Fruit fly (Drosophila melanogaster): ENCODE data around the gene PolH.

The PolH gene

dm6 chr3L:21954474-21955321 is 13.1 kb upstream of the PolH start, which contains the start of gene CG7458 (continued):
- TF ChIP-seq B-H1 (GFP tag; IDR thresholded peaks at IDR 0.05) = no peak
- TF ChIP-seq ci (GFP tag; IDR thresholded peaks at IDR 0.05) = peak; percentile 46; the same call in 1 of the 3 replicates
- peak; percentile 92 for TF ChIP-seq D19B (GFP tag; optimal IDR thresholded peaks at IDR 0.05)
- peak; percentile 50 for TF ChIP-seq Fer1 (GFP tag; optimal IDR thresholded peaks at IDR 0.05)
- TF ChIP-seq CG6689 (GFP tag; IDR thresholded peaks at IDR 0.05) = 0 out of 2 replicates have a peak, but pooled peaks have one; percentile 37
- TF ChIP-seq CG14667 (GFP tag; IDR thresholded peaks at IDR 0.05) = no peak
- peak; percentile 51 for TF ChIP-seq Mes4 (GFP tag; optimal IDR thresholded peaks at IDR 0.05)
- no peak for TF ChIP-seq sr (GFP tag; IDR thresholded peaks at IDR 0.05)
- TF ChIP-seq Lpt (GFP tag; optimal IDR thresholded peaks at IDR 0.05) = no peak
- no peak for TF ChIP-seq CG8478 (optimal IDR thresholded peaks at IDR 0.05)
- no peak for TF ChIP-seq abd-A (tag; optimal IDR thresholded peaks at IDR 0.05)
- no peak for TF ChIP-seq CG2202 (tag; optimal IDR thresholded peaks at IDR 0.05)
- TF ChIP-seq CG6654 (GFP tag; optimal IDR thresholded peaks at IDR 0.05) = peak; percentile 21
- no peak for TF ChIP-seq dan (GFP tag; IDR thresholded peaks at IDR 0.05)
- TF ChIP-seq Gsc (GFP tag; IDR thresholded peaks at IDR 0.05) = no peak
- no peak for TF ChIP-seq so (GFP tag; IDR thresholded peaks at IDR 0.05)
- TF ChIP-seq nom (GFP tag; optimal IDR thresholded peaks at IDR 0.05) = no peak
- TF ChIP-seq Ravus (GFP tag; IDR thresholded peaks at IDR 0.05) = no peak
- peak; percentile 31 for TF ChIP-seq NK7.1 (GFP tag; optimal IDR thresholded peaks at IDR 0.05)
- no peak for TF ChIP-seq CrebB (tag; optimal IDR thresholded peaks at IDR 0.05)
- TF ChIP-seq crol (GFP tag; IDR thresholded peaks at IDR 0.05) = no peak
- TF ChIP-seq slp2 (GFP tag; optimal IDR thresholded peaks at IDR 0.05) = peak; percentile 49
- peak; percentile 24 for TF ChIP-seq CG4617 (GFP tag; optimal IDR thresholded peaks at IDR 0.05; ENCODE audit: borderline replicate concordance)
- peak; percentile 20 for TF ChIP-seq Fer3 (tag; optimal IDR thresholded peaks at IDR 0.05)
- TF ChIP-seq oc (tag; optimal IDR thresholded peaks at IDR 0.05) = no peak
- TF ChIP-seq CG18599 (GFP tag; optimal IDR thresholded peaks at IDR 0.05) = peak; percentile 71
- no peak for TF ChIP-seq Dip2 (GFP tag; IDR thresholded peaks at IDR 0.05)
- TF ChIP-seq inv (GFP tag; IDR thresholded peaks at IDR 0.05; ENCODE audit: partially characterized antibody) = no peak
- TF ChIP-seq CG13624 (GFP tag; optimal IDR thresholded peaks at IDR 0.05) = peak; percentile 46
- TF ChIP-seq Lhr (GFP tag; optimal IDR thresholded peaks at IDR 0.05) = no peak
- peak; percentile 15 for TF ChIP-seq CG18764 (GFP tag; optimal IDR thresholded peaks at IDR 0.05)
- no peak for TF ChIP-seq Asciz (GFP tag; optimal IDR thresholded peaks at IDR 0.05)
- TF ChIP-seq bab2 (GFP tag; optimal IDR thresholded peaks at IDR 0.05) = peak; percentile 58
- peak; percentile 31 for TF ChIP-seq fu2 (GFP tag; optimal IDR thresholded peaks at IDR 0.05)
- peak; percentile 15 for TF ChIP-seq Dek (tag; optimal IDR thresholded peaks at IDR 0.05)
- TF ChIP-seq Oli (tag; optimal IDR thresholded peaks at IDR 0.05) = peak; percentile 58
- TF ChIP-seq CG12659 (GFP tag; optimal IDR thresholded peaks at IDR 0.05) = peak; percentile 50
- peak; percentile 72 for TF ChIP-seq CoRest (tag; optimal IDR thresholded peaks at IDR 0.05)
- TF ChIP-seq pzg (GFP tag; optimal IDR thresholded peaks at IDR 0.05) = no peak
- TF ChIP-seq dm (GFP tag; optimal IDR thresholded peaks at IDR 0.05) = peak; percentile 67
- TF ChIP-seq CG7556 (GFP tag; optimal IDR thresholded peaks at IDR 0.05) = peak; percentile 69
- TF ChIP-seq Hr39 (optimal IDR thresholded peaks at IDR 0.05) = no peak
- no peak for TF ChIP-seq wdn (GFP tag; IDR thresholded peaks at IDR 0.05)
- TF ChIP-seq amos (GFP tag; IDR thresholded peaks at IDR 0.05; ENCODE audit: partially characterized antibody) = peak; percentile 18; the same call in 1 of the 2 replicates
- TF ChIP-seq dysf (GFP tag; IDR thresholded peaks at IDR 0.05) = peak; percentile 66; the same call in 2 of the 3 replicates
- TF ChIP-seq CG10565 (GFP tag; optimal IDR thresholded peaks at IDR 0.05) = no peak
- TF ChIP-seq gro (GFP tag; optimal IDR thresholded peaks at IDR 0.05) = no peak
- peak; percentile 48 for TF ChIP-seq CG10979 (tag; optimal IDR thresholded peaks at IDR 0.05)
- TF ChIP-seq chn (GFP tag; optimal IDR thresholded peaks at IDR 0.05) = peak; percentile 28
- TF ChIP-seq tna (GFP tag; IDR thresholded peaks at IDR 0.05; ENCODE audit: partially characterized antibody) = no peak
